Worm (Caenorhabditis elegans) whole organism, L4/young adult: ENCODE data around the gene Y49E10.29.

Experiments
- W03F9.2 ChIP-seq: fragments of 150-350 bp; optimal IDR thresholded peaks from 2 replicates; lab custom pipeline; 2014; ENCODE audit warnings: missing biosample characterization, missing genetic modification characterization
- him-1 ChIP-seq: sonication (generic microtip); optimal IDR thresholded peaks from 2 replicates; lab custom pipeline; 2016; ENCODE audit warnings: missing genotype, missing genetic modification reagents, missing genetic modification characterization, missing compliant biosample characterization

ce11 chrIII:12439056-12439455 is 29.9 kb upstream of the Y49E10.29 start:
- no peak for TF ChIP-seq W03F9.2 (tag; lab: Kevin White, UChicago)
- TF ChIP-seq him-1 (tag; lab: Kevin White, UChicago): no peak
